Worm (Caenorhabditis elegans) whole organism, L2 larva: ENCODE results near the gene T20B12.3.

Experiments used
- ZK546.5 ChIP-seq: sonication (generic microtip); optimal IDR thresholded peaks from 2 replicates; lab custom pipeline; 2017; ENCODE audit warnings: missing biosample characterization, missing genetic modification characterization
- ztf-11 ChIP-seq: sonication (generic microtip); optimal IDR thresholded peaks from 2 replicates; lab custom pipeline; 2017; ENCODE audit warnings: missing biosample characterization, missing genetic modification characterization

ce11 chrIII:7399004-7399403 lies 17.1 kb downstream of the T20B12.3 start:
- no peak for TF ChIP-seq ztf-11 (tag; lab: Kevin White, UChicago)
- TF ChIP-seq ZK546.5 = no peak
